Worm (Caenorhabditis elegans): ENCODE data around the gene C46F2.1.

DNA sequence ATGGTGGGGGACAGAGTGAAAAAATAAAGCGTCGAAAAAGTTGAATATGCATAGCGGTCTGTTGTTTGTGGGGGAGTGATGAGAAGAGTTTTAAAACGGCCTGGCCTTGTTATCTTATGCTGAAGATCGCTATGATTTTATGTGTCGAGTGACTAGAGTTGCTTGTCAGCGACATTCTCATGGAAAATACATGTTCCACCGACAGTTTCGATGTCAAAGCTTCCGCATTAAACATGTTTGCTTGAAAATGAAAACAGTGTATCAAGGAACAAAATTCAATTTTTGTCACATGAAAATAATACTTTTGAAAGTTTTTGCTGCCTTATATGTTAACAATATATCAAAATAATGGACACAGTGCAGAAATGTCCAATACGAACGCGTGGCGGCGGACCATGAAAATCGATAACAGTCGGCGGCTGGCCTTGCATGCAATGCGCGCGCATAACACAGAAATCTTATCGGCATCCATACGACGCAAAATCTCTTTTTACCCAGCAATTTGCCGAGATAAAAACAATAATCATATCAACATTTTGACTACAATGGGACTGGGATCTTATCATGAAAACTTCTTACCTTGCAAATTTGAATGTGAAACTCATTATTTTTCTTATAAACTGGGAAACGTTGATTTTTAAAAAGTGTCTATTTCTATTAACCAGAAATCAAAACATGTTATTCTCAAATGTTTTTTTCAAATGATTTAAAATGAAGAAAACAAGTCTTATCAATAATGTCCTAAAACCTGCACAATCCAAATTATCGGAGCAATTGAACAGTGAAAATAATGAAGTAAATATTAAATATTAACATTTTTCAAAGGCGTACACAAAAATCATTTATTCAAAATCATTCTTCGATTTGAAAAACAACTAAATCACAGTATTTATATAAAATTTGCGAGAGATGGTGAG is 9.1 kb downstream of the C46F2.1 start:
- TF ChIP-seq W03F9.2 (tag; optimal IDR thresholded peaks at IDR 0.05) (no peak), dao-5 (tag; optimal IDR thresholded peaks at IDR 0.05) (no peak), him-1 (tag; optimal IDR thresholded peaks at IDR 0.05) (no peak)

Data from whole organism, L4/young adult.